Fruit fly (Drosophila melanogaster) whole organism, adult: Measurements from ENCODE around the gene Met.

Experiments used
- CG1620 ChIP-seq: fragments of 200-800 bp; sonication (Bioruptor generic); optimal IDR thresholded peaks from 2 replicates; lab custom pipeline; 2016; ENCODE audit warnings: missing biosample characterization, missing genetic modification characterization
- CG33017 ChIP-seq: fragments of 200-800 bp; sonication (Bioruptor generic); optimal IDR thresholded peaks from 2 replicates; lab custom pipeline; 2018; ENCODE audit warnings: missing biosample characterization, mild to moderate bottlenecking, missing genetic modification characterization, moderate library complexity
- CG7045 ChIP-seq: fragments of 200-800 bp; sonication (Bioruptor generic); optimal IDR thresholded peaks from 2 replicates; lab custom pipeline; 2017; ENCODE audit warnings: missing biosample characterization, mild to moderate bottlenecking, missing genetic modification characterization
- Mnt ChIP-seq: fragments of 200-800 bp; sonication (Bioruptor generic); optimal IDR thresholded peaks from 2 replicates; lab custom pipeline; 2016; ENCODE audit warnings: missing biosample characterization, mild to moderate bottlenecking, missing genetic modification characterization
- bab1 ChIP-seq: fragments of 200-800 bp; sonication (Bioruptor generic); optimal IDR thresholded peaks from 3 replicates; lab custom pipeline; 2019; ENCODE audit warnings: missing biosample characterization, mild to moderate bottlenecking, missing genetic modification characterization, moderate library complexity
- cnc ChIP-seq, 2 experiments: fragments of >200 bp; optimal IDR thresholded peaks; 2 replicates each; lab custom pipeline; 2017

DNA sequence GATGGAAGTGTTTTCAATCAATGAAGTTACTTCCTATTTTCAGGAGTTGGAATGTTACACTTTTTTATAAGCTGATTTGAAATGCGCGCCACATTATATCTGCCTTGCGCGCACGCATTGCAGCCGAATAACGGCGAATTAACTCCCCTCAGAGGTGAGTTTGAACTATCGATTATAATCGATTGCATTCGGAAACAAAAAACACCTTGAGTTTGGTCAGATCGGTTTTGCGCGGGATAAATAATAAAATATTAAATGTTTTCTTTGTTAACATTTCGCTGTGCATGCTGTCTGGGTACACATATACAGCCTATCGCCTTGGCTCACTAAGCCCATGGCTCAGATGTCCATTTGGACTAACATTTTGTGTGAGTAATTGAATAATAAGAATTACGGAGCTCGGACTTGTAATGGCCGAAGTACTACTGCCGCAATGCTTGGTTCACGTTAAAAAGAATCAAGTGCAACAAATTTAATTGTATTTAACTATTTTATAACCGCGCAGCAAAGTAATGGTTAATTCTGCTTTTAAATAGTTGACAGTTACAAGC lies 5.5 kb downstream of the Met start:
- no peak for TF ChIP-seq cnc (optimal IDR thresholded peaks at IDR 0.05; lab: Kevin White, UChicago)
- TF ChIP-seq Mnt (GFP tag; lab: Kevin White, UChicago), result no peak
- TF ChIP-seq bab1 (GFP tag; lab: Kevin White, UChicago), result no peak
- no peak for TF ChIP-seq CG7045 (GFP tag; lab: Kevin White, UChicago)
- no peak for TF ChIP-seq CG1620 (GFP tag; lab: Kevin White, UChicago)
- TF ChIP-seq CG33017 (tag; lab: Kevin White, UChicago), result no peak
